Fruit fly (Drosophila melanogaster): ENCODE results near the gene 14-3-3epsilon.

- TF ChIP-seq CG8478 (optimal IDR thresholded peaks at IDR 0.05), result no peak
- TF ChIP-seq CTCF (optimal IDR thresholded peaks at IDR 0.05), result no peak
Measured at dm6 chr3R:18298900-18299321, 56.6 kb downstream of the 14-3-3epsilon start, which contains the start of gene Dlc90F.

Data from S2 (cell line).